Worm (Caenorhabditis elegans) whole organism, L3 larva: ENCODE results near the gene sru-37.

Source experiments
- egl-5 ChIP-seq: fragments of 150-350 bp; optimal IDR thresholded peaks from 2 replicates; lab custom pipeline; 2017; ENCODE audit warnings: missing biosample characterization, missing genetic modification reagents, missing genetic modification characterization, inconsistent platforms
- elt-1 ChIP-seq: fragments of 150-350 bp; optimal IDR thresholded peaks from 2 replicates; lab custom pipeline; 2014; ENCODE audit warnings: missing biosample characterization, missing genetic modification characterization
- nfya-1 ChIP-seq: sonication (generic microtip); optimal IDR thresholded peaks from 2 replicates; lab custom pipeline; 2017; ENCODE audit warnings: missing genetic modification characterization, mild to moderate bottlenecking, missing compliant biosample characterization, antibody characterized with exemption, moderate library complexity; ENCODE audit not compliant: insufficient read depth
- nhr-11 ChIP-seq: fragments of 150-350 bp; optimal IDR thresholded peaks from 2 replicates; lab custom pipeline; 2014; ENCODE audit warnings: missing biosample characterization, missing genetic modification characterization
- nhr-43 ChIP-seq: sonication (generic microtip); optimal IDR thresholded peaks from 2 replicates; lab custom pipeline; 2016; ENCODE audit warnings: mild to moderate bottlenecking, missing genetic modification characterization, missing compliant biosample characterization; ENCODE audit not compliant: poor library complexity, severe bottlenecking

DNA sequence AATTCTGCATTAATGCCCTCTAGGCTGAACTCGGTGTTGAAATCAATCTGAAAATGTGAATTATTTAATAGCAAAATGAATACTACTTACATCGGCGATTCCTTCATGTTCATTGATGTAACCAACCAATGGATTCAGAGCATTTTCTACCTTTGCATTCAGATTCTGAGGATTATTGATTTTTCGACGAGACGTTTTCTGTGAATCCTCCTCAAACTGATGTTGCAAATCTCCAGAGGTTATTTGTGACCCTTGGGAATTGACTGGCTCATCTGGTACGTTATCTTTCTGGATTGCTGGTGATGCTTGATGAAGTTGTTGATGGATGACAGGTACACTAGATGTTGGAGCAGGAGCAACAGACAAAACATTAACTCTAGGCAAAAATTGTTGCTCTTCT, 23.2 kb upstream of the sru-37 start:
- TF ChIP-seq nfya-1 (tag; lab: Kevin White, UChicago) (no peak), nhr-11 (no peak), elt-1 (no peak), nhr-43 (tag; lab: Kevin White, UChicago) (no peak), egl-5 (tag; lab: Kevin White, UChicago) (no peak)
